Worm (Caenorhabditis elegans) whole organism, L1 larva: ENCODE measurements around the gene egl-6.

Experiments used
- ces-1 ChIP-seq: fragments of 150-350 bp; optimal IDR thresholded peaks from 2 replicates; lab custom pipeline; 2014; ENCODE audit warnings: missing biosample characterization, missing genetic modification reagents, missing genetic modification characterization
- mdl-1 ChIP-seq, 2 experiments: fragments of 150-350 bp; optimal IDR thresholded peaks; 2 replicates each; lab custom pipeline; 2014 to 2017; ENCODE audit warnings: missing biosample characterization in 2 of 2, missing genetic modification characterization in 2 of 2, inconsistent platforms in 1 of 2
- nhr-237 ChIP-seq: fragments of 150-350 bp; optimal IDR thresholded peaks from 2 replicates; lab custom pipeline; 2014; ENCODE audit warnings: missing biosample characterization, missing genetic modification characterization
- nhr-85 ChIP-seq: sonication (generic microtip); peaks from one replicate; lab custom pipeline; 2016; ENCODE audit warnings: missing genetic modification characterization, inconsistent platforms, missing compliant biosample characterization
- unc-130 ChIP-seq: fragments of 150-350 bp; optimal IDR thresholded peaks from 2 replicates; lab custom pipeline; 2017; ENCODE audit warnings: missing biosample characterization, missing genetic modification characterization, inconsistent platforms
- unc-86 ChIP-seq: sonication (generic microtip); optimal IDR thresholded peaks from 2 replicates; lab custom pipeline; 2016; ENCODE audit warnings: missing genetic modification characterization, missing compliant biosample characterization
- zag-1 ChIP-seq: fragments of 150-350 bp; optimal IDR thresholded peaks from 2 replicates; lab custom pipeline; 2014; ENCODE audit warnings: missing biosample characterization, missing genetic modification characterization

DNA sequence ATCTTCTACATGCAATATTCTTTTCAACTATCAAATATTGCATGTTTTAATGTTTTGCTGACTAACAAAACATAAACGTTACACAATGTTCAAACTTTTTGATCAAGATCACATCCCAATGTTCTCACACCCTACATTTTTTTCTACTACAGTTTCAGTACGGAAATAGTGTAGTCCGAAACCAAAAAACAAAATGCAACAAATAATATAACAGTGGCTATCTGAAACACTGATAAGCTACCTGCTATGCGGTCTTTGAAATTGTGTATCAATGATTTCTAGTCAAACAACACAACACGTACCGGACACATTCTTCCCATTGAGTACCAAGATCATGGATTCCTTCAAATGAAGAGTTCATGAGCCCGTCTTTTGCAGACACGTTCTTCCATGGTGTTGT is 10.4 kb downstream of the egl-6 start:
- TF ChIP-seq unc-130 (no peak), nhr-237 (no peak), ces-1 (no peak), nhr-85 (tag; lab: Kevin White, UChicago) (peak; percentile 26), unc-86 (no peak), mdl-1 (tag; optimal IDR thresholded peaks at IDR 0.05; lab: Kevin White, UChicago) (no peak), zag-1 (tag; lab: Kevin White, UChicago) (no peak)
